Worm (Caenorhabditis elegans) whole organism, L4/young adult: ENCODE data around the gene ncs-5.

Experiments used
- dao-5 ChIP-seq: sonication (generic microtip); optimal IDR thresholded peaks from 2 replicates; lab custom pipeline; 2016; ENCODE audit warnings: missing genotype, missing genetic modification characterization, moderate library complexity, missing compliant biosample characterization
- him-1 ChIP-seq: sonication (generic microtip); optimal IDR thresholded peaks from 2 replicates; lab custom pipeline; 2016; ENCODE audit warnings: missing genotype, missing genetic modification reagents, missing genetic modification characterization, missing compliant biosample characterization

ce11 chrV:18806409-18806808 is 13.2 kb upstream of the ncs-5 start, which contains the start of gene sri-10:
- TF ChIP-seq dao-5 (no peak), him-1 (tag; lab: Kevin White, UChicago) (no peak)
